Fruit fly (Drosophila melanogaster): ENCODE measurements around the gene CG5151.
A peak's percentile ranks its signal among the peaks of the same experiment; 100 is the strongest.

Gene CG5151

DNA sequence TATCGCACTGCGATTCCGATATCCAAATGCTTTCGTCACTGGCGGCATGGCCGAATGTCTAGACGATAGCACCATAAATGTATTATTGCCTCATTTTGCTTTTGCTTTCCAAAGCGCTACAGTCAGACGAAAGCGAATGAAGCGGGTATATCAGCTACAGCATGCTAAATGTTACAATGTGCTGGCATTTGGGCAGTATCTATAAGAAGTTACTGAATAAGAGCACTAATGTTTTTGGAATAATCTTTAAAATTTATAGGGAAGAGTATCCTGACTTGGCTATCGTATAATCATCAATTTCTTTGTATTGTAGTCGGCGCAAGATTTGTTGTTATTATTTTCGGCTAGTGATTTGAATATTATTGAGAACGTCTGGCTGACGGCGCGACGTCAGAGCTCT lies 38.7 kb upstream of the CG5151 start (continued):
- TF ChIP-seq ind (GFP tag; optimal IDR thresholded peaks at IDR 0.05) (peak; percentile 86), CG7271 (tag; optimal IDR thresholded peaks at IDR 0.05) (no peak), trh (GFP tag; optimal IDR thresholded peaks at IDR 0.05) (no peak), CG18262 (tag; optimal IDR thresholded peaks at IDR 0.05) (peak; percentile 53), CG13775 (GFP tag; optimal IDR thresholded peaks at IDR 0.05) (peak; percentile 47), nmo (GFP tag; optimal IDR thresholded peaks at IDR 0.05) (peak; percentile 74), ATbp (GFP tag; optimal IDR thresholded peaks at IDR 0.05) (peak; percentile 72), CG11398 (GFP tag; optimal IDR thresholded peaks at IDR 0.05) (peak; percentile 34), CG7987 (GFP tag; optimal IDR thresholded peaks at IDR 0.05) (peak; percentile 25), dan (GFP tag; IDR thresholded peaks at IDR 0.05) (no peak), Hr51 (GFP tag; optimal IDR thresholded peaks at IDR 0.05) (peak; percentile 65 to 78), CG10366 (GFP tag; IDR thresholded peaks at IDR 0.05) (peak; percentile 86), Atf6 (GFP tag; IDR thresholded peaks at IDR 0.05) (peak; percentile 87), CG2889 (GFP tag; IDR thresholded peaks at IDR 0.05) (peak; percentile 65; the same call in 2 of the 3 replicates), maf-S (GFP tag; optimal IDR thresholded peaks at IDR 0.05) (peak; percentile 72), Abd-B (GFP tag; optimal IDR thresholded peaks at IDR 0.05) (peak; percentile 81), zen (tag; optimal IDR thresholded peaks at IDR 0.05) (no peak), peb (GFP tag; IDR thresholded peaks at IDR 0.05) (peak; percentile 67; the same call in 1 of the 2 replicates), CG15696 (tag; optimal IDR thresholded peaks at IDR 0.05) (peak; percentile 18), Oaz (GFP tag; IDR thresholded peaks at IDR 0.05) (peak; percentile 77), CG17568 (GFP tag; optimal IDR thresholded peaks at IDR 0.05) (peak; percentile 56), tio (GFP tag; optimal IDR thresholded peaks at IDR 0.05) (peak; percentile 52), h (optimal IDR thresholded peaks at IDR 0.05) (no peak), inv (GFP tag; IDR thresholded peaks at IDR 0.05; ENCODE audit: partially characterized antibody) (no peak), CoRest (tag; optimal IDR thresholded peaks at IDR 0.05) (peak; percentile 78), Blimp-1 (GFP tag; optimal IDR thresholded peaks at IDR 0.05) (peak; percentile 71), CG13424 (tag; optimal IDR thresholded peaks at IDR 0.05) (peak; percentile 81), fd3F (GFP tag; optimal IDR thresholded peaks at IDR 0.05) (peak; percentile 82), CG13296 (GFP tag; optimal IDR thresholded peaks at IDR 0.05) (peak; percentile 74), run (tag; optimal IDR thresholded peaks at IDR 0.05) (peak; percentile 16), Asciz (GFP tag; optimal IDR thresholded peaks at IDR 0.05) (peak; percentile 69), hth (optimal IDR thresholded peaks at IDR 0.05) (no peak), CG33213 (GFP tag; optimal IDR thresholded peaks at IDR 0.05) (peak; percentile 66), Bdp1 (GFP tag; optimal IDR thresholded peaks at IDR 0.05) (peak; percentile 30), gfzf (GFP tag; optimal IDR thresholded peaks at IDR 0.05) (no peak), Hsf (GFP tag; optimal IDR thresholded peaks at IDR 0.05) (peak; percentile 78), Sox100B (GFP tag; optimal IDR thresholded peaks at IDR 0.05) (peak; percentile 58), danr (GFP tag; IDR thresholded peaks at IDR 0.05) (peak; percentile 73), zfh1 (GFP tag; IDR thresholded peaks at IDR 0.05) (peak; percentile 86), Dbx (GFP tag; IDR thresholded peaks at IDR 0.05) (peak; percentile 89), CG15514 (GFP tag; optimal IDR thresholded peaks at IDR 0.05) (peak; percentile 76), CG1832 (GFP tag; optimal IDR thresholded peaks at IDR 0.05) (no peak), CG9437 (GFP tag; optimal IDR thresholded peaks at IDR 0.05) (peak; percentile 30), caup (GFP tag; optimal IDR thresholded peaks at IDR 0.05; ENCODE audit: severe bottlenecking) (peak; percentile 88), mld (GFP tag; IDR thresholded peaks at IDR 0.05; ENCODE audit: partially characterized antibody) (no peak), CG11093 (GFP tag; IDR thresholded peaks at IDR 0.05) (peak; percentile 83), gt (GFP tag; IDR thresholded peaks at IDR 0.05) (0 out of 2 replicates have a peak, but pooled peaks have one; percentile 30), D19A (tag; optimal IDR thresholded peaks at IDR 0.05) (peak; percentile 91), Xrp1 (GFP tag; IDR thresholded peaks at IDR 0.05) (peak; percentile 79), bowl (GFP tag; IDR thresholded peaks at IDR 0.05) (peak; percentile 44; the same call in 1 of the 2 replicates), CG6272 (GFP tag; IDR thresholded peaks at IDR 0.05) (no peak)
